Fruit fly (Drosophila melanogaster) whole organism, prepupa: ENCODE measurements around the gene CG14053.

ENCODE experiments used
- Blimp-1 ChIP-seq: fragments of 200-800 bp; sonication (Bioruptor generic); optimal IDR thresholded peaks from 3 replicates; lab custom pipeline; 2017; ENCODE audit warnings: missing biosample characterization, missing genetic modification characterization, mild to moderate bottlenecking, moderate library complexity, missing genetic modification reagents
- CG10631 ChIP-seq: fragments of 200-800 bp; sonication (Bioruptor generic); optimal IDR thresholded peaks from 2 replicates; lab custom pipeline; 2016; ENCODE audit warnings: missing biosample characterization, missing genetic modification characterization
- CG11294 ChIP-seq: fragments of 200-800 bp; sonication (Bioruptor generic); IDR thresholded peaks from 2 replicates; pipeline ENCODE4 v1.3.6; 2022; ENCODE audit warnings: missing biosample characterization, missing genetic modification characterization
- CG11762 ChIP-seq: fragments of 200-800 bp; sonication (Bioruptor generic); optimal IDR thresholded peaks from 3 replicates; lab custom pipeline; 2016; ENCODE audit warnings: missing biosample characterization, missing genetic modification characterization; ENCODE audit not compliant: insufficient read depth
- CG11902 ChIP-seq: fragments of 200-800 bp; sonication (Bioruptor generic); optimal IDR thresholded peaks from 3 replicates; lab custom pipeline; 2016; ENCODE audit warnings: missing biosample characterization, missing genetic modification characterization
- CG15336 ChIP-seq: fragments of 200-800 bp; sonication (Bioruptor generic); IDR thresholded peaks from 2 replicates; pipeline ENCODE4 v1.3.6; 2022; ENCODE audit warnings: missing biosample characterization, missing genetic modification characterization
- CG1621 ChIP-seq: fragments of 200-800 bp; sonication (Bioruptor generic); optimal IDR thresholded peaks from 3 replicates; lab custom pipeline; 2018; ENCODE audit warnings: missing biosample characterization, mild to moderate bottlenecking, missing genetic modification characterization
- CG16779 ChIP-seq: fragments of 200-800 bp; sonication (Bioruptor generic); optimal IDR thresholded peaks from 3 replicates; lab custom pipeline; 2017; ENCODE audit warnings: missing biosample characterization, mild to moderate bottlenecking, missing genetic modification characterization
- CG3032 ChIP-seq: fragments of 200-800 bp; optimal IDR thresholded peaks from 2 replicates; lab custom pipeline; 2019; ENCODE audit warnings: missing biosample characterization, mild to moderate bottlenecking, missing genetic modification characterization, moderate library complexity
- CG31627 ChIP-seq: fragments of 200-800 bp; sonication (Bioruptor generic); optimal IDR thresholded peaks from 3 replicates; lab custom pipeline; 2016; ENCODE audit warnings: missing biosample characterization, missing genetic modification characterization
- CG32006 ChIP-seq: fragments of 200-800 bp; sonication (Bioruptor generic); optimal IDR thresholded peaks from 3 replicates; lab custom pipeline; 2017; ENCODE audit warnings: missing biosample characterization, mild to moderate bottlenecking, missing genetic modification characterization
- CG3919 ChIP-seq: fragments of 200-800 bp; sonication (Bioruptor generic); optimal IDR thresholded peaks from 3 replicates; lab custom pipeline; 2016; ENCODE audit warnings: missing biosample characterization, missing genetic modification characterization
- CG4318 ChIP-seq: fragments of 200-800 bp; sonication (Bioruptor generic); optimal IDR thresholded peaks from 3 replicates; lab custom pipeline; 2017; ENCODE audit warnings: missing biosample characterization, mild to moderate bottlenecking, missing genetic modification characterization
- CG6163 ChIP-seq: fragments of 200-800 bp; sonication (Bioruptor generic); IDR thresholded peaks from 3 replicates; pipeline ENCODE4 v1.3.6; 2022; ENCODE audit warnings: missing biosample characterization, missing genetic modification characterization
- CG6276 ChIP-seq: fragments of 200-800 bp; sonication (Bioruptor generic); optimal IDR thresholded peaks from 2 replicates; lab custom pipeline; 2017; ENCODE audit warnings: missing biosample characterization, mild to moderate bottlenecking, missing genetic modification characterization
- CG6792 ChIP-seq: fragments of 200-800 bp; sonication (Bioruptor generic); optimal IDR thresholded peaks from 3 replicates; lab custom pipeline; 2016; ENCODE audit warnings: missing biosample characterization, missing genetic modification characterization
- CG6808 ChIP-seq: fragments of 200-800 bp; sonication (Bioruptor generic); optimal IDR thresholded peaks from 3 replicates; lab custom pipeline; 2017; ENCODE audit warnings: missing biosample characterization, missing genetic modification characterization, mild to moderate bottlenecking, moderate library complexity, missing genetic modification reagents
- CG6854 ChIP-seq: fragments of 200-800 bp; sonication (Bioruptor generic); optimal IDR thresholded peaks from 2 replicates; lab custom pipeline; 2017; ENCODE audit warnings: missing biosample characterization, mild to moderate bottlenecking, missing genetic modification characterization
- CG7368 ChIP-seq: fragments of 200-800 bp; sonication (Bioruptor generic); optimal IDR thresholded peaks from 3 replicates; lab custom pipeline; 2016; ENCODE audit warnings: missing biosample characterization, missing genetic modification characterization
- CG8119 ChIP-seq: fragments of 200-800 bp; sonication (Bioruptor generic); IDR thresholded peaks from 3 replicates; pipeline ENCODE4 v1.3.6; 2022; ENCODE audit warnings: missing biosample characterization, missing genetic modification characterization
- CG8319 ChIP-seq: fragments of 200-800 bp; sonication (Bioruptor generic); optimal IDR thresholded peaks from 3 replicates; lab custom pipeline; 2016; ENCODE audit warnings: missing biosample characterization, missing genetic modification characterization
- CG8632 ChIP-seq: fragments of 200-800 bp; sonication (Bioruptor generic); optimal IDR thresholded peaks from 3 replicates; lab custom pipeline; 2016; ENCODE audit warnings: missing biosample characterization, missing genetic modification characterization
- CG9139 ChIP-seq: fragments of 200-800 bp; sonication (Bioruptor generic); optimal IDR thresholded peaks from 3 replicates; lab custom pipeline; 2017; ENCODE audit warnings: missing biosample characterization, mild to moderate bottlenecking, missing genetic modification characterization
- Eip75B ChIP-seq: fragments of 200-800 bp; sonication (Bioruptor generic); optimal IDR thresholded peaks from 3 replicates; lab custom pipeline; 2016; ENCODE audit warnings: missing biosample characterization, missing genetic modification characterization
- Eip78C ChIP-seq: fragments of 200-800 bp; sonication (Bioruptor generic); peaks from one replicate; lab custom pipeline; 2016; ENCODE audit warnings: missing biosample characterization, missing genetic modification characterization
- Ets21C ChIP-seq: fragments of 200-800 bp; sonication (Bioruptor generic); optimal IDR thresholded peaks from 3 replicates; lab custom pipeline; 2016; ENCODE audit warnings: missing biosample characterization, missing genetic modification characterization
- Gug ChIP-seq: fragments of 200-800 bp; sonication (Bioruptor generic); IDR thresholded peaks from 2 replicates; pipeline ENCODE4 v1.3.6; 2022; ENCODE audit warnings: missing biosample characterization, missing genetic modification characterization
- Hr38 ChIP-seq: sonication (Bioruptor generic); optimal IDR thresholded peaks from 2 replicates; lab custom pipeline; 2016; ENCODE audit warnings: missing biosample characterization, missing genetic modification characterization
- Hr39 ChIP-seq: fragments of 200-800 bp; sonication (Bioruptor generic); optimal IDR thresholded peaks from 2 replicates; lab custom pipeline; 2016; ENCODE audit warnings: missing biosample characterization, missing genetic modification characterization
- Hr4 ChIP-seq: fragments of 200-800 bp; sonication (Bioruptor generic); optimal IDR thresholded peaks from 3 replicates; lab custom pipeline; 2016; ENCODE audit warnings: missing biosample characterization, missing genetic modification characterization
- Met ChIP-seq: fragments of 200-800 bp; sonication (Bioruptor generic); optimal IDR thresholded peaks from 3 replicates; lab custom pipeline; 2016; ENCODE audit warnings: missing biosample characterization, missing genetic modification characterization
- OdsH ChIP-seq: fragments of 200-800 bp; sonication (Bioruptor generic); optimal IDR thresholded peaks from 3 replicates; lab custom pipeline; 2016; ENCODE audit warnings: missing biosample characterization, missing genetic modification characterization
- Smox ChIP-seq: fragments of 200-800 bp; sonication (Bioruptor generic); optimal IDR thresholded peaks from 3 replicates; lab custom pipeline; 2016; ENCODE audit warnings: missing biosample characterization, missing genetic modification characterization
- Sox102F ChIP-seq: fragments of 200-800 bp; sonication (Bioruptor generic); optimal IDR thresholded peaks from 2 replicates; lab custom pipeline; 2016; ENCODE audit warnings: missing biosample characterization, mild to moderate bottlenecking, missing genetic modification characterization
- Sox14 ChIP-seq: fragments of 200-800 bp; sonication (Bioruptor generic); optimal IDR thresholded peaks from 3 replicates; lab custom pipeline; 2016; ENCODE audit warnings: missing biosample characterization, missing genetic modification characterization
- Sox15 ChIP-seq: fragments of 200-800 bp; sonication (Bioruptor generic); optimal IDR thresholded peaks from 3 replicates; lab custom pipeline; 2016; ENCODE audit warnings: missing biosample characterization, missing genetic modification characterization
- acj6 ChIP-seq: fragments of 200-800 bp; sonication (Bioruptor generic); optimal IDR thresholded peaks from 3 replicates; lab custom pipeline; 2016; ENCODE audit warnings: missing biosample characterization, missing genetic modification characterization
- cyc ChIP-seq: fragments of 200-800 bp; sonication (Bioruptor generic); optimal IDR thresholded peaks from 3 replicates; lab custom pipeline; 2016; ENCODE audit warnings: missing biosample characterization, missing genetic modification characterization
- dac ChIP-seq: fragments of 200-800 bp; sonication (Bioruptor generic); optimal IDR thresholded peaks from 2 replicates; lab custom pipeline; 2017; ENCODE audit warnings: missing biosample characterization, mild to moderate bottlenecking, missing genetic modification characterization
- dsx ChIP-seq: fragments of 200-800 bp; optimal IDR thresholded peaks from 3 replicates; lab custom pipeline; 2019; ENCODE audit warnings: missing biosample characterization, mild to moderate bottlenecking, missing genetic modification characterization, moderate library complexity; ENCODE audit not compliant: poor library complexity, severe bottlenecking
- eg ChIP-seq: fragments of 200-800 bp; sonication (Bioruptor generic); IDR thresholded peaks from 3 replicates; pipeline ENCODE4 v1.3.6; 2022; ENCODE audit warnings: missing biosample characterization, missing genetic modification characterization
- esn ChIP-seq: fragments of 200-800 bp; sonication (Bioruptor generic); optimal IDR thresholded peaks from 2 replicates; lab custom pipeline; 2016; ENCODE audit warnings: missing biosample characterization, mild to moderate bottlenecking, missing genetic modification characterization, moderate library complexity
- fd85E ChIP-seq: fragments of 200-800 bp; sonication (Bioruptor generic); optimal IDR thresholded peaks from 3 replicates; lab custom pipeline; 2016; ENCODE audit warnings: missing biosample characterization, missing genetic modification characterization
- fkh ChIP-seq: fragments of 200-800 bp; sonication (Bioruptor generic); optimal IDR thresholded peaks from 3 replicates; lab custom pipeline; 2017; ENCODE audit warnings: missing biosample characterization, mild to moderate bottlenecking, missing genetic modification characterization, moderate library complexity
- lz ChIP-seq: fragments of 200-800 bp; sonication (Bioruptor generic); optimal IDR thresholded peaks from 3 replicates; lab custom pipeline; 2016; ENCODE audit warnings: missing biosample characterization, missing genetic modification characterization
- net ChIP-seq: fragments of 200-800 bp; sonication (Bioruptor generic); optimal IDR thresholded peaks from 3 replicates; lab custom pipeline; 2016; ENCODE audit warnings: missing biosample characterization, missing genetic modification characterization
- pdm3 ChIP-seq: fragments of 200-800 bp; sonication (Bioruptor generic); optimal IDR thresholded peaks from 3 replicates; lab custom pipeline; 2016; ENCODE audit warnings: missing biosample characterization, missing genetic modification characterization
- salr ChIP-seq, 2 experiments: fragments of 200-800 bp; sonication (Bioruptor generic); optimal IDR thresholded peaks; 3 replicates each; lab custom pipeline; 2016 to 2018; ENCODE audit warnings: missing biosample characterization in 2 of 2, missing genetic modification characterization in 2 of 2, mild to moderate bottlenecking in 1 of 2
- spab ChIP-seq: fragments of 200-800 bp; sonication (Bioruptor generic); optimal IDR thresholded peaks from 2 replicates; lab custom pipeline; 2017; ENCODE audit warnings: missing biosample characterization, mild to moderate bottlenecking, missing genetic modification characterization, missing genetic modification reagents
- ss ChIP-seq, 2 experiments: fragments of 200-800 bp; sonication (Bioruptor generic); optimal IDR thresholded peaks; 2 replicates in 1 of 2; 3 replicates in 1 of 2; lab custom pipeline; 2017 to 2018; ENCODE audit warnings: mild to moderate bottlenecking in 2 of 2, missing biosample characterization in 2 of 2, missing genetic modification characterization in 2 of 2, moderate library complexity in 1 of 2
- svp ChIP-seq: fragments of 200-800 bp; sonication (Bioruptor generic); peaks from one replicate; lab custom pipeline; 2016; ENCODE audit warnings: missing biosample characterization, missing genetic modification characterization
- topi ChIP-seq: fragments of 200-800 bp; sonication (Bioruptor generic); optimal IDR thresholded peaks from 3 replicates; lab custom pipeline; 2016; ENCODE audit warnings: missing biosample characterization, missing genetic modification characterization
- vri ChIP-seq: fragments of 200-800 bp; sonication (Bioruptor generic); optimal IDR thresholded peaks from 3 replicates; lab custom pipeline; 2016; ENCODE audit warnings: missing biosample characterization, mild to moderate bottlenecking, missing genetic modification characterization

CG14053 gene

dm6 chrX:2166129-2166528, 27.6 kb downstream of the CG14053 start:
- no peak for TF ChIP-seq CG7368
- peak; percentile 53 for TF ChIP-seq Eip78C (GFP tag; lab: Kevin White, UChicago)
- no peak for TF ChIP-seq CG6808 (GFP tag; lab: Kevin White, UChicago)
- peak; percentile 10 for TF ChIP-seq CG10631 (GFP tag; lab: Kevin White, UChicago)
- TF ChIP-seq Hr38 (GFP tag; lab: Kevin White, UChicago), result no peak
- TF ChIP-seq vri, result no peak
- TF ChIP-seq CG8632 (GFP tag; lab: Kevin White, UChicago), result no peak
- TF ChIP-seq CG31627, result no peak
- TF ChIP-seq Eip75B (GFP tag; lab: Kevin White, UChicago), result no peak
- TF ChIP-seq acj6 (GFP tag; lab: Kevin White, UChicago), result no peak
- no peak for TF ChIP-seq CG6792
- peak; percentile 56 for TF ChIP-seq pdm3 (GFP tag; lab: Kevin White, UChicago)
- no peak for TF ChIP-seq fkh
- no peak for TF ChIP-seq Sox15 (GFP tag; lab: Kevin White, UChicago)
- TF ChIP-seq spab (GFP tag; lab: Kevin White, UChicago), result no peak
- TF ChIP-seq dac (GFP tag; lab: Kevin White, UChicago), result peak; percentile 48
- TF ChIP-seq CG8119 (GFP tag; lab: Robert Waterston, UW), result peak; percentile 85
- no peak for TF ChIP-seq Met
- peak; percentile 47 for TF ChIP-seq CG3919 (GFP tag; lab: Kevin White, UChicago)
- TF ChIP-seq fd85E (GFP tag; lab: Kevin White, UChicago), result no peak
- TF ChIP-seq svp (GFP tag; lab: Kevin White, UChicago), result peak; percentile 64
- peak; percentile 85 for TF ChIP-seq CG32006
- peak; percentile 76 for TF ChIP-seq Gug
- peak; percentile 89 for TF ChIP-seq CG15336 (GFP tag; lab: Robert Waterston, UW)
- no peak for TF ChIP-seq Ets21C (GFP tag; lab: Kevin White, UChicago)
- TF ChIP-seq CG16779, result no peak
- no peak for TF ChIP-seq cyc (GFP tag; lab: Kevin White, UChicago)
- peak; percentile 8 for TF ChIP-seq Sox14
- no peak for TF ChIP-seq CG9139 (GFP tag; lab: Kevin White, UChicago)
- peak; percentile 42 for TF ChIP-seq OdsH (GFP tag; lab: Kevin White, UChicago)
- TF ChIP-seq CG8319 (GFP tag; lab: Kevin White, UChicago), result no peak
- TF ChIP-seq CG11902 (GFP tag; lab: Kevin White, UChicago), result no peak
- peak in 1 of 2 experiments; percentile 8 for TF ChIP-seq salr (GFP tag; optimal IDR thresholded peaks at IDR 0.05; lab: Kevin White, UChicago)
- no peak for TF ChIP-seq Blimp-1 (GFP tag; lab: Kevin White, UChicago)
- peak; percentile 58 for TF ChIP-seq CG4318 (GFP tag; lab: Kevin White, UChicago)
- TF ChIP-seq Hr39 (GFP tag; lab: Kevin White, UChicago), result no peak
- TF ChIP-seq esn (GFP tag; lab: Kevin White, UChicago), result no peak
- no peak for TF ChIP-seq CG6854
- peak; percentile 90 for TF ChIP-seq eg (GFP tag; lab: Robert Waterston, UW)
- no peak for TF ChIP-seq topi (GFP tag; lab: Kevin White, UChicago)
- no peak for TF ChIP-seq lz (GFP tag; lab: Kevin White, UChicago)
- no peak for TF ChIP-seq CG3032 (tag; lab: Kevin White, UChicago)
- TF ChIP-seq CG6276, result peak; percentile 63
- no peak for TF ChIP-seq CG11762 (GFP tag; lab: Kevin White, UChicago)
- TF ChIP-seq ss (GFP tag; optimal IDR thresholded peaks at IDR 0.05; lab: Kevin White, UChicago), result no peak
- no peak for TF ChIP-seq Smox (GFP tag; lab: Kevin White, UChicago)
- peak; percentile 43 for TF ChIP-seq net (GFP tag; lab: Kevin White, UChicago)
- no peak for TF ChIP-seq CG1621 (tag; lab: Kevin White, UChicago)
- peak; percentile 63 for TF ChIP-seq CG11294
- no peak for TF ChIP-seq dsx (GFP tag; lab: Kevin White, UChicago)
- no peak for TF ChIP-seq Sox102F (GFP tag; lab: Kevin White, UChicago)
- TF ChIP-seq Hr4 (GFP tag; lab: Kevin White, UChicago), result peak; percentile 81
- TF ChIP-seq CG6163 (GFP tag; lab: Robert Waterston, UW), result peak; percentile 83
